Worm (Caenorhabditis elegans): ENCODE results near the gene R02D5.24.

R02D5.24 gene

DNA sequence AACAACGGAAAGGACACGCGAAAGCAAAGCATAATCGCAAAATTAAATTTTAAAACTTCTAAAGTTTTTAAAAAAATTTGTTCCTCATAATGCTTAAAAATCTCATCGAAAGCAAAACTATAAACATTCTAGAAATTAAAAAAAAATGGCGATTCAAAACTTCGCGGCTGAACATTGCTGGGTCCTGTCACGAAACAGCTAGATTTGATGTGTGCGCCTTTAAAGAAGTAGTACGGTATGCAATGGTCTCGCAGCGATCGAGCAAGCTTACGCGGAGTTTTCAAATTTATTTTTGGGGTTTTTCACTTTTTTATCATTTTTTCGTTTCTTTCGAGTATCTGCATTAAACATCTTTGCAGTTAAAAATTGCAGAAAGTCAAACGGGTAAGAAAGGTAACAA is 44.1 kb upstream of the R02D5.24 start, which contains the start of gene coh-3 (continued):
- peak; percentile 53; the same call in 1 of the 2 replicates for TF ChIP-seq lir-1 (GFP tag; conservative IDR thresholded peaks at IDR 0.05)
- peak; percentile 99 for TF ChIP-seq madf-6 (GFP tag; IDR thresholded peaks at IDR 0.05)
- TF ChIP-seq ceh-100 (GFP tag; IDR thresholded peaks at IDR 0.05), result peak; percentile 57; the same call in 1 of the 2 replicates
- no peak for TF ChIP-seq rpc-1 (optimal IDR thresholded peaks at IDR 0.05)
- peak; percentile 1 for TF ChIP-seq rpc-1 (tag; optimal IDR thresholded peaks at IDR 0.05)
- peak; percentile 59 for TF ChIP-seq unc-130 (GFP tag; optimal IDR thresholded peaks at IDR 0.05)
- TF ChIP-seq fkh-3 (tag; optimal IDR thresholded peaks at IDR 0.05), result no peak
- peak; percentile 88 for TF ChIP-seq ekl-4 (GFP tag; IDR thresholded peaks at IDR 0.05)
- no peak for TF ChIP-seq hlh-26 (GFP tag; conservative IDR thresholded peaks at IDR 0.05)
- TF ChIP-seq F55B11.4 (tag; optimal IDR thresholded peaks at IDR 0.05; ENCODE audit: borderline replicate concordance, insufficient read depth), result no peak
- no peak for TF ChIP-seq F52B5.7 (tag; optimal IDR thresholded peaks at IDR 0.05)
- TF ChIP-seq hlh-12 (tag; optimal IDR thresholded peaks at IDR 0.05), result no peak
- peak; percentile 96 for TF ChIP-seq efl-1 (GFP tag; optimal IDR thresholded peaks at IDR 0.05)
- TF ChIP-seq F49E8.2 (tag; optimal IDR thresholded peaks at IDR 0.05; ENCODE audit: insufficient read depth), result peak; percentile 94
- no peak for TF ChIP-seq ztf-18 (tag; optimal IDR thresholded peaks at IDR 0.05)
- no peak for TF ChIP-seq T26A5.8 (tag; optimal IDR thresholded peaks at IDR 0.05)
- TF ChIP-seq Y95B8A.8 (GFP tag; IDR thresholded peaks at IDR 0.05), result 0 out of 2 replicates have a peak, but pooled peaks have one; percentile 35
- TF ChIP-seq ceh-27 (GFP tag; optimal IDR thresholded peaks at IDR 0.05), result no peak
- no peak for TF ChIP-seq ztf-6 (GFP tag; IDR thresholded peaks at IDR 0.05)
- no peak for TF ChIP-seq ceh-40 (GFP tag; IDR thresholded peaks at IDR 0.05)
- TF ChIP-seq bed-1 (GFP tag; IDR thresholded peaks at IDR 0.05), result no peak
- TF ChIP-seq unc-62 (GFP tag; optimal IDR thresholded peaks at IDR 0.05), result no peak
- no peak for TF ChIP-seq F22D6.2 (tag; optimal IDR thresholded peaks at IDR 0.05)
- TF ChIP-seq lin-54 (GFP tag; optimal IDR thresholded peaks at IDR 0.05), result peak; percentile 90
- TF ChIP-seq ztf-3 (GFP tag; optimal IDR thresholded peaks at IDR 0.05), result no peak

DNA sequence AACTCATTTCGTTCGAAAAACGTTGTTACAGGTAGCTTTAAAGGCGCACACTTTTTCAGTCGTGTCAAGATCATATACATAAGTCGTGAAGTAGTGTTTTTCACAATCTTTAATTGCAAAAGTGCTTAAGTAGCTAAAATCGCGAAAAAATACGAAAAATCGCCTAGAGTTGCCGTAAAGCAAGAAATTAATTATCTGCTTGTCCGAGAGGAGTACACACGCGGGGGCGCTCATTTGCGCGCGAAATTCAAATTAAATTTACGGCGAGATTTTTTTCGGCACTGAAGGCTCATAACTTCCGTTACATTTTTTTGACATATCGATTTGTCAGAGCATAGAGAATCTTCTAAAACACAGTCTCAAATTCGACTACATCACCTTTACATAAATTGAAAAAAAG is 41.0 kb upstream of the R02D5.24 start:
- no peak for TF ChIP-seq rec-8 (tag; optimal IDR thresholded peaks at IDR 0.05)
- no peak for TF ChIP-seq nfya-2 (GFP tag; IDR thresholded peaks at IDR 0.05)
- TF ChIP-seq cebp-1 (GFP tag; IDR thresholded peaks at IDR 0.05), result no peak
- TF ChIP-seq cebp-1 (tag; optimal IDR thresholded peaks at IDR 0.05), result no peak
- TF ChIP-seq nfya-1 (tag; optimal IDR thresholded peaks at IDR 0.05; ENCODE audit: borderline replicate concordance, insufficient read depth), result no peak
- no peak for TF ChIP-seq let-607 (tag; optimal IDR thresholded peaks at IDR 0.05)
- no peak for TF ChIP-seq B0261.1 (tag; optimal IDR thresholded peaks at IDR 0.05)
- TF ChIP-seq let-526 (GFP tag; IDR thresholded peaks at IDR 0.05), result no peak
- TF ChIP-seq lin-35 (GFP tag; optimal IDR thresholded peaks at IDR 0.05), result no peak
- TF ChIP-seq lsl-1 (GFP tag; optimal IDR thresholded peaks at IDR 0.05), result no peak
- TF ChIP-seq nfyb-1 (GFP tag; IDR thresholded peaks at IDR 0.05), result no peak
- TF ChIP-seq hmg-20 (GFP tag; IDR thresholded peaks at IDR 0.05), result no peak
- TF ChIP-seq hmg-1.2 (GFP tag; IDR thresholded peaks at IDR 0.05), result no peak; the same call in 1 of the 2 replicates
- no peak for TF ChIP-seq Y95B8A.8 (GFP tag; IDR thresholded peaks at IDR 0.05)
- TF ChIP-seq F55B11.4 (tag; optimal IDR thresholded peaks at IDR 0.05; ENCODE audit: borderline replicate concordance, insufficient read depth), result no peak
- TF ChIP-seq lin-54 (GFP tag; optimal IDR thresholded peaks at IDR 0.05), result peak; percentile 9
- no peak for TF ChIP-seq repo-1 (tag; optimal IDR thresholded peaks at IDR 0.05)
- TF ChIP-seq F37B4.10 (GFP tag; IDR thresholded peaks at IDR 0.05), result no peak
- TF ChIP-seq zfh-2 (GFP tag; conservative IDR thresholded peaks at IDR 0.05), result no peak
- no peak for TF ChIP-seq snpc-1.3 (tag; optimal IDR thresholded peaks at IDR 0.05; ENCODE audit: insufficient read depth)
- 0 out of 2 replicates have a peak, but pooled peaks have one; percentile 28 for TF ChIP-seq madf-6 (GFP tag; IDR thresholded peaks at IDR 0.05)
- TF ChIP-seq snpc-4 (GFP tag; optimal IDR thresholded peaks at IDR 0.05), result no peak
- TF ChIP-seq snpc-4 (tag; optimal IDR thresholded peaks at IDR 0.05), result peak in 1 of 4 experiments; percentile 13
- TF ChIP-seq sdz-38 (tag; optimal IDR thresholded peaks at IDR 0.05), result no peak
- TF ChIP-seq ztf-25 (GFP tag; IDR thresholded peaks at IDR 0.05), result no peak
- TF ChIP-seq ceh-40 (GFP tag; IDR thresholded peaks at IDR 0.05), result no peak
- no peak for TF ChIP-seq efl-1 (GFP tag; optimal IDR thresholded peaks at IDR 0.05)
- TF ChIP-seq hlh-26 (GFP tag; conservative IDR thresholded peaks at IDR 0.05), result no peak
- TF ChIP-seq hrde-1 (tag; optimal IDR thresholded peaks at IDR 0.05; ENCODE audit: borderline replicate concordance), result peak; percentile 66
